Fruit fly (Drosophila melanogaster) whole organism, embryonic: ENCODE measurements around the gene Cubn.

Experiments
- Asciz ChIP-seq: fragments of 200-800 bp; sonication (Bioruptor generic); optimal IDR thresholded peaks from 2 replicates; lab custom pipeline; 2017; ENCODE audit warnings: missing biosample characterization, mild to moderate bottlenecking, missing genetic modification characterization, missing genetic modification reagents
- CG10209 ChIP-seq: fragments of 200-800 bp; sonication (Bioruptor generic); optimal IDR thresholded peaks from 3 replicates; lab custom pipeline; 2017; ENCODE audit warnings: missing biosample characterization, mild to moderate bottlenecking, missing genetic modification characterization, missing genetic modification reagents
- CG11247 ChIP-seq: fragments of 200-800 bp; sonication (Bioruptor generic); IDR thresholded peaks from 2 replicates; pipeline ENCODE4 v1.3.6; 2022; ENCODE audit warnings: missing biosample characterization, missing genetic modification characterization
- CG12299 ChIP-seq: fragments of 200-800 bp; sonication (Bioruptor generic); optimal IDR thresholded peaks from 2 replicates; lab custom pipeline; 2018; ENCODE audit warnings: missing biosample characterization, mild to moderate bottlenecking, missing genetic modification characterization
- CG1233 ChIP-seq: fragments of 200-800 bp; sonication (Bioruptor generic); optimal IDR thresholded peaks from 4 replicates; lab custom pipeline; 2018; ENCODE audit warnings: missing biosample characterization, mild to moderate bottlenecking, missing genetic modification characterization
- CG13123 ChIP-seq: fragments of 200-800 bp; sonication (Bioruptor generic); optimal IDR thresholded peaks from 2 replicates; lab custom pipeline; 2016; ENCODE audit warnings: missing biosample characterization, missing genetic modification characterization
- CG13775 ChIP-seq: fragments of 200-800 bp; sonication (Bioruptor generic); optimal IDR thresholded peaks from 3 replicates; lab custom pipeline; 2017; ENCODE audit warnings: missing biosample characterization, mild to moderate bottlenecking, missing genetic modification characterization
- CG1529 ChIP-seq: fragments of 200-800 bp; sonication (Bioruptor generic); optimal IDR thresholded peaks from 3 replicates; lab custom pipeline; 2018; ENCODE audit warnings: missing biosample characterization, missing genetic modification characterization
- CG1647 ChIP-seq: fragments of 200-800 bp; sonication (Bioruptor generic); optimal IDR thresholded peaks from 3 replicates; lab custom pipeline; 2016; ENCODE audit warnings: missing biosample characterization, missing genetic modification characterization
- CG17359 ChIP-seq: fragments of 200-800 bp; sonication (Bioruptor generic); optimal IDR thresholded peaks from 3 replicates; lab custom pipeline; 2018; ENCODE audit warnings: missing biosample characterization, mild to moderate bottlenecking, missing genetic modification characterization, moderate library complexity
- CG17829 ChIP-seq: fragments of 200-800 bp; optimal IDR thresholded peaks from 2 replicates; lab custom pipeline; 2019; ENCODE audit warnings: missing biosample characterization, mild to moderate bottlenecking, missing genetic modification characterization, moderate library complexity
- CG2678 ChIP-seq: fragments of 200-800 bp; sonication (Bioruptor generic); optimal IDR thresholded peaks from 3 replicates; lab custom pipeline; 2019; ENCODE audit warnings: missing biosample characterization, mild to moderate bottlenecking, missing genetic modification characterization, moderate library complexity
- CG31441 ChIP-seq: fragments of 200-800 bp; sonication (Bioruptor generic); IDR thresholded peaks from 2 replicates; pipeline ENCODE4 v1.3.6; 2022; ENCODE audit warnings: missing biosample characterization, missing genetic modification characterization
- CG33213 ChIP-seq: fragments of 200-800 bp; sonication (Bioruptor generic); optimal IDR thresholded peaks from 3 replicates; lab custom pipeline; 2016; ENCODE audit warnings: missing biosample characterization, missing genetic modification characterization
- CG4404 ChIP-seq: fragments of 200-800 bp; sonication (Bioruptor generic); IDR thresholded peaks from 2 replicates; pipeline ENCODE4 v1.3.6; 2022; ENCODE audit warnings: missing biosample characterization, missing genetic modification characterization
- CG6175 ChIP-seq: fragments of 200-800 bp; sonication (Bioruptor generic); IDR thresholded peaks from 3 replicates; pipeline ENCODE4 v1.3.6; 2022; ENCODE audit warnings: missing biosample characterization, missing genetic modification characterization
- CG6813 ChIP-seq: fragments of 200-800 bp; sonication (Bioruptor generic); optimal IDR thresholded peaks from 2 replicates; lab custom pipeline; 2017; ENCODE audit warnings: missing biosample characterization, missing genetic modification characterization, mild to moderate bottlenecking, moderate library complexity, missing genetic modification reagents
- CG7556 ChIP-seq: fragments of 200-800 bp; sonication (Bioruptor generic); optimal IDR thresholded peaks from 2 replicates; lab custom pipeline; 2017; ENCODE audit warnings: missing biosample characterization, mild to moderate bottlenecking, missing genetic modification characterization
- CG7786 ChIP-seq: fragments of 200-800 bp; sonication (Bioruptor generic); optimal IDR thresholded peaks from 2 replicates; lab custom pipeline; 2016; ENCODE audit warnings: missing biosample characterization, missing genetic modification characterization
- CG9727 ChIP-seq: fragments of 200-800 bp; sonication (Bioruptor generic); optimal IDR thresholded peaks from 3 replicates; lab custom pipeline; 2017; ENCODE audit warnings: missing biosample characterization, mild to moderate bottlenecking, missing genetic modification characterization
- Doc3 ChIP-seq: fragments of 200-800 bp; sonication (Bioruptor generic); IDR thresholded peaks from 3 replicates; pipeline ENCODE4 v1.3.6; 2022; ENCODE audit warnings: missing biosample characterization, missing genetic modification characterization; ENCODE audit not compliant: partially characterized antibody
- E2f1 ChIP-seq: fragments of 200-800 bp; sonication (Bioruptor generic); IDR thresholded peaks from 2 replicates; pipeline ENCODE4 v1.3.6; 2022; ENCODE audit warnings: missing biosample characterization, missing genetic modification characterization
- Ets97D ChIP-seq: fragments of 200-800 bp; sonication (Bioruptor generic); optimal IDR thresholded peaks from 3 replicates; lab custom pipeline; 2016; ENCODE audit warnings: missing biosample characterization, missing genetic modification characterization
- H15 ChIP-seq: fragments of 200-800 bp; sonication (Bioruptor generic); IDR thresholded peaks from 3 replicates; pipeline ENCODE4 v1.3.6; 2022; ENCODE audit warnings: missing biosample characterization, missing genetic modification characterization
- HHEX ChIP-seq: fragments of 200-800 bp; sonication (Bioruptor generic); optimal IDR thresholded peaks from 3 replicates; lab custom pipeline; 2017; ENCODE audit warnings: missing biosample characterization, mild to moderate bottlenecking, missing genetic modification characterization, missing genetic modification reagents
- HLHmδ ChIP-seq: fragments of 200-800 bp; sonication (Bioruptor generic); optimal IDR thresholded peaks from 2 replicates; lab custom pipeline; 2018; ENCODE audit warnings: missing biosample characterization, mild to moderate bottlenecking, missing genetic modification characterization, moderate library complexity
- Kr ChIP-seq: fragments of 200-800 bp; sonication (Bioruptor generic); optimal IDR thresholded peaks from 2 replicates; lab custom pipeline; 2017; ENCODE audit warnings: missing biosample characterization, mild to moderate bottlenecking, missing genetic modification characterization
- NFAT ChIP-seq: fragments of 200-800 bp; sonication (Bioruptor generic); IDR thresholded peaks from 2 replicates; pipeline ENCODE4 v1.3.6; 2022; ENCODE audit warnings: missing biosample characterization, missing genetic modification characterization
- Ptx1 ChIP-seq: fragments of 200-800 bp; sonication (Bioruptor generic); IDR thresholded peaks from 2 replicates; pipeline ENCODE4 v1.3.6; 2022; ENCODE audit warnings: missing biosample characterization, missing genetic modification characterization
- Spps ChIP-seq: fragments of 200-800 bp; sonication (Bioruptor generic); optimal IDR thresholded peaks from 2 replicates; lab custom pipeline; 2018; ENCODE audit warnings: missing biosample characterization, mild to moderate bottlenecking, missing genetic modification characterization
- ap ChIP-seq: fragments of 200-800 bp; sonication (Bioruptor generic); IDR thresholded peaks from 2 replicates; pipeline ENCODE4 v1.3.6; 2022; ENCODE audit warnings: missing biosample characterization, missing genetic modification characterization
- chn ChIP-seq: fragments of 200-800 bp; sonication (Bioruptor generic); optimal IDR thresholded peaks from 2 replicates; lab custom pipeline; 2016; ENCODE audit warnings: missing biosample characterization, missing genetic modification characterization
- danr ChIP-seq: fragments of 200-800 bp; sonication (Bioruptor generic); IDR thresholded peaks from 2 replicates; pipeline ENCODE4 v1.3.6; 2022; ENCODE audit warnings: missing biosample characterization, missing genetic modification characterization
- eyg ChIP-seq: fragments of 200-800 bp; sonication (Bioruptor generic); optimal IDR thresholded peaks from 3 replicates; lab custom pipeline; 2016; ENCODE audit warnings: missing biosample characterization, missing genetic modification characterization
- fd102C ChIP-seq: fragments of 200-800 bp; sonication (Bioruptor generic); optimal IDR thresholded peaks from 2 replicates; lab custom pipeline; 2018; ENCODE audit warnings: missing biosample characterization, mild to moderate bottlenecking, missing genetic modification characterization, moderate library complexity
- gt ChIP-seq: fragments of 200-800 bp; sonication (Bioruptor generic); IDR thresholded peaks from 2 replicates; pipeline ENCODE4 v1.3.6; 2022; ENCODE audit warnings: missing biosample characterization, missing genetic modification characterization
- ind ChIP-seq: fragments of 200-800 bp; sonication (Bioruptor generic); optimal IDR thresholded peaks from 3 replicates; lab custom pipeline; 2016; ENCODE audit warnings: missing biosample characterization, missing genetic modification characterization
- jigr1 ChIP-seq: fragments of 200-800 bp; sonication (Bioruptor generic); IDR thresholded peaks from 3 replicates; pipeline ENCODE4 v1.3.6; 2022; ENCODE audit warnings: missing biosample characterization, missing genetic modification characterization
- ken ChIP-seq: fragments of 200-800 bp; sonication (Bioruptor generic); IDR thresholded peaks from 3 replicates; pipeline ENCODE4 v1.3.6; 2022; ENCODE audit warnings: missing biosample characterization, missing genetic modification characterization
- lbe ChIP-seq: fragments of 200-800 bp; sonication (Bioruptor generic); optimal IDR thresholded peaks from 2 replicates; lab custom pipeline; 2016; ENCODE audit warnings: missing biosample characterization, mild to moderate bottlenecking, missing genetic modification characterization
- lilli ChIP-seq: fragments of 200-800 bp; sonication (Bioruptor generic); optimal IDR thresholded peaks from 3 replicates; lab custom pipeline; 2016; ENCODE audit warnings: missing biosample characterization, missing genetic modification characterization
- mirr ChIP-seq: fragments of 200-800 bp; sonication (Bioruptor generic); optimal IDR thresholded peaks from 3 replicates; lab custom pipeline; 2018; ENCODE audit warnings: missing biosample characterization, mild to moderate bottlenecking, missing genetic modification characterization
- pho ChIP-seq: fragments of 200-800 bp; sonication (Bioruptor generic); optimal IDR thresholded peaks from 2 replicates; lab custom pipeline; 2016; ENCODE audit warnings: missing biosample characterization, missing genetic modification characterization
- pita ChIP-seq: fragments of 200-800 bp; sonication (Bioruptor generic); optimal IDR thresholded peaks from 2 replicates; lab custom pipeline; 2017; ENCODE audit warnings: missing biosample characterization, mild to moderate bottlenecking, missing genetic modification characterization
- repo ChIP-seq: fragments of 200-800 bp; sonication (Bioruptor generic); optimal IDR thresholded peaks from 2 replicates; lab custom pipeline; 2016; ENCODE audit warnings: missing biosample characterization, missing genetic modification characterization
- run ChIP-seq: fragments of 200-800 bp; sonication (Bioruptor generic); optimal IDR thresholded peaks from 3 replicates; lab custom pipeline; 2018; ENCODE audit warnings: missing biosample characterization, mild to moderate bottlenecking, missing genetic modification characterization
- scrt ChIP-seq: fragments of 200-800 bp; sonication (Bioruptor generic); optimal IDR thresholded peaks from 2 replicates; lab custom pipeline; 2018; ENCODE audit warnings: missing biosample characterization, mild to moderate bottlenecking, missing genetic modification characterization, moderate library complexity
- sens ChIP-seq: fragments of 200-800 bp; sonication (Bioruptor generic); peaks from one replicate; lab custom pipeline; 2016; ENCODE audit warnings: missing biosample characterization, missing genetic modification characterization
- slbo ChIP-seq: fragments of 200-800 bp; sonication (Bioruptor generic); IDR thresholded peaks from 2 replicates; pipeline ENCODE4 v1.3.6; 2022; ENCODE audit warnings: missing biosample characterization, missing genetic modification characterization
- tap ChIP-seq: fragments of 200-800 bp; optimal IDR thresholded peaks from 3 replicates; lab custom pipeline; 2019; ENCODE audit warnings: missing biosample characterization, mild to moderate bottlenecking, missing genetic modification characterization, moderate library complexity
- vfl ChIP-seq: fragments of 200-800 bp; sonication (Bioruptor generic); optimal IDR thresholded peaks from 2 replicates; lab custom pipeline; 2016; ENCODE audit warnings: missing biosample characterization, missing genetic modification characterization
- wek ChIP-seq: fragments of 200-800 bp; sonication (Bioruptor generic); optimal IDR thresholded peaks from 3 replicates; lab custom pipeline; 2018; ENCODE audit warnings: missing biosample characterization, mild to moderate bottlenecking, missing genetic modification characterization, moderate library complexity

The Cubn gene

dm6 chrX:9589928-9590327 lies 18.8 kb upstream of the Cubn start (continued):
- TF ChIP-seq CG6175 (GFP tag; lab: Robert Waterston, UW) (no peak), lilli (GFP tag; lab: Kevin White, UChicago) (peak; percentile 53), ap (no peak; the same call in 1 of the 2 replicates), CG10209 (GFP tag; lab: Kevin White, UChicago) (peak; percentile 58), CG17829 (tag; lab: Kevin White, UChicago) (peak; percentile 26), CG7786 (GFP tag; lab: Kevin White, UChicago) (no peak), Doc3 (GFP tag; lab: Robert Waterston, UW) (no peak), sens (GFP tag; lab: Kevin White, UChicago) (peak; percentile 43), jigr1 (no peak), HHEX (GFP tag; lab: Kevin White, UChicago) (peak; percentile 45), CG4404 (no peak), CG17359 (tag; lab: Kevin White, UChicago) (peak; percentile 46), vfl (no peak), eyg (GFP tag; lab: Kevin White, UChicago) (no peak), CG6813 (GFP tag; lab: Kevin White, UChicago) (peak; percentile 7), CG1233 (peak; percentile 40), run (tag; lab: Kevin White, UChicago) (no peak), CG1647 (no peak), CG33213 (GFP tag; lab: Kevin White, UChicago) (no peak), scrt (GFP tag; lab: Kevin White, UChicago) (peak; percentile 7), ken (GFP tag; lab: Robert Waterston, UW) (no peak), lbe (GFP tag; lab: Kevin White, UChicago) (peak; percentile 31), ind (GFP tag; lab: Kevin White, UChicago) (peak; percentile 31), Asciz (GFP tag; lab: Kevin White, UChicago) (peak; percentile 51), CG11247 (GFP tag; lab: Robert Waterston, UW) (no peak), slbo (GFP tag; lab: Robert Waterston, UW) (peak; percentile 33; the same call in 1 of the 2 replicates), Ptx1 (GFP tag; lab: Robert Waterston, UW) (peak; percentile 61), HLHmδ (no peak), Ets97D (GFP tag; lab: Kevin White, UChicago) (no peak), CG13775 (GFP tag; lab: Kevin White, UChicago) (peak; percentile 6), pho (GFP tag; lab: Kevin White, UChicago) (no peak), CG2678 (peak; percentile 72), E2f1 (GFP tag; lab: Robert Waterston, UW) (0 out of 2 replicates have a peak, but pooled peaks have one; percentile 18), pita (GFP tag; lab: Kevin White, UChicago) (no peak), gt (GFP tag; lab: Robert Waterston, UW) (no peak), mirr (GFP tag; lab: Kevin White, UChicago) (no peak), CG12299 (peak; percentile 28), repo (GFP tag; lab: Kevin White, UChicago) (no peak), H15 (GFP tag; lab: Robert Waterston, UW) (0 out of 3 replicates have a peak, but pooled peaks have one; percentile 43), CG13123 (no peak), danr (GFP tag; lab: Robert Waterston, UW) (no peak), CG7556 (GFP tag; lab: Kevin White, UChicago) (peak; percentile 47), CG1529 (no peak), CG31441 (GFP tag; lab: Robert Waterston, UW) (peak; percentile 50), NFAT (GFP tag; lab: Robert Waterston, UW) (no peak), fd102C (no peak), Kr (no peak), Spps (no peak), CG9727 (GFP tag; lab: Kevin White, UChicago) (peak; percentile 15), chn (peak; percentile 10), wek (no peak), tap (tag; lab: Kevin White, UChicago) (peak; percentile 54)
